Fruit fly (Drosophila melanogaster) whole organism: ENCODE measurements around the gene CG34348.

Source experiments
- CG8478 ChIP-seq: fragments of >200 bp; optimal IDR thresholded peaks from 2 replicates; lab custom pipeline; 2018; ENCODE audit warnings: inconsistent platforms
- EcR ChIP-seq, 2 experiments: fragments of >200 bp; optimal IDR thresholded peaks; 2 replicates each; lab custom pipeline; 2017; ENCODE audit warnings: missing biosample characterization in 2 of 2, missing genetic modification characterization in 2 of 2, missing genetic modification reagents in 2 of 2
- psq ChIP-seq: fragments of >200 bp; optimal IDR thresholded peaks from 2 replicates; lab custom pipeline; 2017
- usp ChIP-seq: fragments of >200 bp; optimal IDR thresholded peaks from 2 replicates; lab custom pipeline; 2017; ENCODE audit warnings: missing biosample characterization, missing genetic modification characterization, mixed read lengths

- TF ChIP-seq usp (GFP tag; lab: Kevin White, UChicago) (no peak), psq (lab: Kevin White, UChicago) (no peak), CG8478 (lab: Kevin White, UChicago) (no peak), EcR (GFP tag; optimal IDR thresholded peaks at IDR 0.05; lab: Kevin White, UChicago) (no peak)
Measured at dm6 chrX:11379139-11379538, 39.5 kb downstream of the CG34348 start.
